Fruit fly (Drosophila melanogaster) whole organism, embryonic: ENCODE results near the gene Cubn.
A peak's percentile ranks its signal among the peaks of the same experiment; 100 is the strongest.

ENCODE experiments used
- B-H2 ChIP-seq: fragments of 200-800 bp; sonication (Bioruptor generic); optimal IDR thresholded peaks from 2 replicates; lab custom pipeline; 2018; ENCODE audit warnings: missing biosample characterization, mild to moderate bottlenecking, missing genetic modification characterization
- Bdp1 ChIP-seq: fragments of 200-800 bp; sonication (Bioruptor generic); optimal IDR thresholded peaks from 3 replicates; lab custom pipeline; 2016; ENCODE audit warnings: missing biosample characterization, missing genetic modification characterization
- Blimp-1 ChIP-seq: fragments of 200-800 bp; sonication (Bioruptor generic); optimal IDR thresholded peaks from 3 replicates; lab custom pipeline; 2018; ENCODE audit warnings: missing biosample characterization, missing genetic modification characterization, mild to moderate bottlenecking, moderate library complexity, missing genetic modification reagents
- CG11695 ChIP-seq: fragments of 200-800 bp; sonication (Bioruptor generic); IDR thresholded peaks from 3 replicates; pipeline ENCODE4 v1.3.6; 2022; ENCODE audit warnings: missing biosample characterization, missing genetic modification characterization
- CG1647 ChIP-seq: fragments of 200-800 bp; sonication (Bioruptor generic); optimal IDR thresholded peaks from 3 replicates; lab custom pipeline; 2016; ENCODE audit warnings: missing biosample characterization, missing genetic modification characterization
- CG17359 ChIP-seq: fragments of 200-800 bp; sonication (Bioruptor generic); optimal IDR thresholded peaks from 3 replicates; lab custom pipeline; 2018; ENCODE audit warnings: missing biosample characterization, mild to moderate bottlenecking, missing genetic modification characterization, moderate library complexity
- CG17568 ChIP-seq: fragments of 200-800 bp; sonication (Bioruptor generic); optimal IDR thresholded peaks from 2 replicates; lab custom pipeline; 2018; ENCODE audit warnings: missing biosample characterization, mild to moderate bottlenecking, missing genetic modification characterization, moderate library complexity
- CG18599 ChIP-seq: fragments of 200-800 bp; sonication (Bioruptor generic); optimal IDR thresholded peaks from 3 replicates; lab custom pipeline; 2017; ENCODE audit warnings: missing biosample characterization, missing genetic modification characterization, mild to moderate bottlenecking, moderate library complexity, missing genetic modification reagents
- CG31224 ChIP-seq: fragments of 200-800 bp; sonication (Bioruptor generic); IDR thresholded peaks from 2 replicates; pipeline ENCODE4 v1.3.6; 2022; ENCODE audit warnings: missing biosample characterization, missing genetic modification characterization
- CG31365 ChIP-seq: fragments of 200-800 bp; sonication (Bioruptor generic); optimal IDR thresholded peaks from 2 replicates; lab custom pipeline; 2018; ENCODE audit warnings: missing biosample characterization, mild to moderate bottlenecking, missing genetic modification characterization
- CG3163 ChIP-seq: fragments of 200-800 bp; sonication (Bioruptor generic); optimal IDR thresholded peaks from 3 replicates; lab custom pipeline; 2016; ENCODE audit warnings: missing biosample characterization, missing genetic modification characterization
- CG4404 ChIP-seq: fragments of 200-800 bp; sonication (Bioruptor generic); IDR thresholded peaks from 2 replicates; pipeline ENCODE4 v1.3.6; 2022; ENCODE audit warnings: missing biosample characterization, missing genetic modification characterization
- CG6654 ChIP-seq: fragments of 200-800 bp; sonication (Bioruptor generic); optimal IDR thresholded peaks from 2 replicates; lab custom pipeline; 2017; ENCODE audit warnings: missing biosample characterization, mild to moderate bottlenecking, missing genetic modification characterization
- CG7839 ChIP-seq: fragments of 200-800 bp; sonication (Bioruptor generic); optimal IDR thresholded peaks from 3 replicates; lab custom pipeline; 2018; ENCODE audit warnings: missing biosample characterization, mild to moderate bottlenecking, missing genetic modification characterization, moderate library complexity
- CG8281 ChIP-seq: fragments of 200-800 bp; sonication (Bioruptor generic); optimal IDR thresholded peaks from 2 replicates; lab custom pipeline; 2018; ENCODE audit warnings: missing biosample characterization, mild to moderate bottlenecking, missing genetic modification characterization, moderate library complexity
- CG9727 ChIP-seq: fragments of 200-800 bp; sonication (Bioruptor generic); optimal IDR thresholded peaks from 3 replicates; lab custom pipeline; 2017; ENCODE audit warnings: missing biosample characterization, mild to moderate bottlenecking, missing genetic modification characterization
- CG9932 ChIP-seq: fragments of 200-800 bp; sonication (Bioruptor generic); IDR thresholded peaks from 2 replicates; pipeline ENCODE4 v1.3.6; 2022; ENCODE audit warnings: missing biosample characterization, missing genetic modification characterization
- D ChIP-seq, 2 experiments: fragments of 200-800 bp in 1 of 2; fragments of >200 bp in 1 of 2; sonication (Bioruptor generic) in 1 of 2; optimal IDR thresholded peaks; 2 replicates in 1 of 2; 3 replicates in 1 of 2; lab custom pipeline; 2017; ENCODE audit warnings: mild to moderate bottlenecking in 1 of 2, missing biosample characterization in 1 of 2, missing genetic modification characterization in 1 of 2, missing genetic modification reagents in 1 of 2
- Dref ChIP-seq: fragments of 200-800 bp; sonication (Bioruptor generic); IDR thresholded peaks from 2 replicates; pipeline ENCODE4 v1.3.6; 2022; ENCODE audit warnings: missing biosample characterization, missing genetic modification characterization
- Drgx ChIP-seq: fragments of 200-800 bp; sonication (Bioruptor generic); IDR thresholded peaks from 2 replicates; pipeline ENCODE4 v1.3.6; 2022; ENCODE audit warnings: missing biosample characterization, missing genetic modification characterization
- Hr3 ChIP-seq: fragments of 200-800 bp; sonication (Bioruptor generic); optimal IDR thresholded peaks from 3 replicates; lab custom pipeline; 2016; ENCODE audit warnings: missing biosample characterization, missing genetic modification characterization
- Lhr ChIP-seq: fragments of 200-800 bp; sonication (Bioruptor generic); optimal IDR thresholded peaks from 3 replicates; lab custom pipeline; 2017; ENCODE audit warnings: mild to moderate bottlenecking, missing biosample characterization, missing genetic modification reagents, missing genetic modification characterization
- MTF-1 ChIP-seq: fragments of 200-800 bp; sonication (Bioruptor generic); optimal IDR thresholded peaks from 2 replicates; lab custom pipeline; 2018; ENCODE audit warnings: missing biosample characterization, mild to moderate bottlenecking, missing genetic modification characterization, borderline replicate concordance
- Rx ChIP-seq: fragments of 200-800 bp; sonication (Bioruptor generic); IDR thresholded peaks from 2 replicates; pipeline ENCODE4 v1.3.6; 2022; ENCODE audit warnings: missing biosample characterization, missing genetic modification characterization
- Xbp1 ChIP-seq: fragments of 200-800 bp; sonication (Bioruptor generic); optimal IDR thresholded peaks from 3 replicates; lab custom pipeline; 2016; ENCODE audit warnings: missing biosample characterization, mild to moderate bottlenecking, missing genetic modification characterization
- al ChIP-seq: fragments of 200-800 bp; sonication (Bioruptor generic); IDR thresholded peaks from 2 replicates; pipeline ENCODE4 v1.3.6; 2022; ENCODE audit warnings: missing biosample characterization, missing genetic modification characterization
- aop ChIP-seq: fragments of 200-800 bp; sonication (Bioruptor generic); IDR thresholded peaks from 2 replicates; pipeline ENCODE4 v1.3.6; 2022; ENCODE audit warnings: missing biosample characterization, missing genetic modification characterization
- cwo ChIP-seq: fragments of 200-800 bp; sonication (Bioruptor generic); optimal IDR thresholded peaks from 3 replicates; lab custom pipeline; 2017; ENCODE audit warnings: missing biosample characterization, missing genetic modification characterization, mild to moderate bottlenecking, moderate library complexity, missing genetic modification reagents
- esg ChIP-seq: fragments of 200-800 bp; sonication (Bioruptor generic); conservative IDR thresholded peaks from 2 replicates; pipeline ENCODE4 v1.3.6; 2022; ENCODE audit warnings: missing biosample characterization, missing genetic modification characterization
- fd64A ChIP-seq: fragments of 200-800 bp; sonication (Bioruptor generic); optimal IDR thresholded peaks from 3 replicates; lab custom pipeline; 2018; ENCODE audit warnings: missing biosample characterization, mild to moderate bottlenecking, missing genetic modification characterization
- gem ChIP-seq: fragments of 200-800 bp; sonication (Bioruptor generic); optimal IDR thresholded peaks from 2 replicates; lab custom pipeline; 2019; ENCODE audit warnings: missing biosample characterization, mild to moderate bottlenecking, missing genetic modification characterization, moderate library complexity
- gro ChIP-seq: fragments of 200-800 bp; sonication (Bioruptor generic); optimal IDR thresholded peaks from 2 replicates; lab custom pipeline; 2016; ENCODE audit warnings: missing biosample characterization, missing genetic modification characterization
- hkb ChIP-seq, 2 experiments: fragments of 200-800 bp in 1 of 2; fragments of >200 bp in 1 of 2; sonication (Bioruptor generic) in 1 of 2; IDR thresholded peaks in 1 of 2; optimal IDR thresholded peaks in 1 of 2; 2 replicates each; pipeline versions ENCODE4 v1.3.6 to Lab custom; 2017 to 2022; ENCODE audit warnings: missing biosample characterization in 1 of 2, missing genetic modification characterization in 1 of 2
- insv ChIP-seq, 2 experiments: fragments of 200-800 bp; sonication (Bioruptor generic); optimal IDR thresholded peaks; 3 replicates each; lab custom pipeline; 2016 to 2018; ENCODE audit warnings: missing biosample characterization in 2 of 2, missing genetic modification characterization in 2 of 2
- nerfin-1 ChIP-seq: fragments of 200-800 bp; sonication (Bioruptor generic); optimal IDR thresholded peaks from 3 replicates; lab custom pipeline; 2019; ENCODE audit warnings: missing biosample characterization, mild to moderate bottlenecking, missing genetic modification characterization, moderate library complexity
- nom ChIP-seq: fragments of 200-800 bp; sonication (Bioruptor generic); optimal IDR thresholded peaks from 2 replicates; lab custom pipeline; 2017; ENCODE audit warnings: missing biosample characterization, missing genetic modification characterization, mild to moderate bottlenecking, moderate library complexity, missing genetic modification reagents
- sc ChIP-seq, 3 experiments: fragments of >200 bp in 2 of 3; fragments of 200-800 bp in 1 of 3; sonication (Bioruptor generic) in 1 of 3; optimal IDR thresholded peaks; 2 replicates in 2 of 3; 3 replicates in 1 of 3; lab custom pipeline; 2017; ENCODE audit warnings: mild to moderate bottlenecking in 1 of 3, missing biosample characterization in 1 of 3, missing genetic modification characterization in 1 of 3, missing genetic modification reagents in 1 of 3
- sisA ChIP-seq: fragments of 200-800 bp; sonication (Bioruptor generic); IDR thresholded peaks from 2 replicates; pipeline ENCODE4 v1.3.6; 2022; ENCODE audit warnings: missing biosample characterization, missing genetic modification characterization
- tgo ChIP-seq: fragments of 200-800 bp; sonication (Bioruptor generic); IDR thresholded peaks from 3 replicates; pipeline ENCODE4 v1.3.6; 2022; ENCODE audit warnings: missing biosample characterization, missing genetic modification characterization
- tll ChIP-seq, 2 experiments: fragments of 200-800 bp in 1 of 2; fragments of >200 bp in 1 of 2; sonication (Bioruptor generic) in 1 of 2; optimal IDR thresholded peaks; 2 replicates each; lab custom pipeline; 2017 to 2019; ENCODE audit warnings: missing biosample characterization in 2 of 2, missing genetic modification characterization in 2 of 2, mild to moderate bottlenecking in 1 of 2, moderate library complexity in 1 of 2
- tna ChIP-seq: fragments of 200-800 bp; sonication (Bioruptor generic); IDR thresholded peaks from 2 replicates; pipeline ENCODE4 v1.3.6; 2022; ENCODE audit warnings: missing biosample characterization, missing genetic modification characterization; ENCODE audit not compliant: partially characterized antibody
- toy ChIP-seq: fragments of 200-800 bp; sonication (Bioruptor generic); IDR thresholded peaks from 2 replicates; pipeline ENCODE4 v1.3.6; 2022; ENCODE audit warnings: missing biosample characterization, missing genetic modification characterization
- ttk ChIP-seq: fragments of 200-800 bp; sonication (Bioruptor generic); IDR thresholded peaks from 2 replicates; pipeline ENCODE4 v2.1.2; 2022; ENCODE audit warnings: missing biosample characterization, missing genetic modification characterization
- tx ChIP-seq: fragments of 200-800 bp; sonication (Bioruptor generic); optimal IDR thresholded peaks from 2 replicates; lab custom pipeline; 2016; ENCODE audit warnings: missing biosample characterization, missing genetic modification characterization
- unc-4 ChIP-seq: fragments of 200-800 bp; sonication (Bioruptor generic); IDR thresholded peaks from 2 replicates; pipeline ENCODE4 v1.3.6; 2022; ENCODE audit warnings: missing biosample characterization, missing genetic modification characterization; ENCODE audit not compliant: partially characterized antibody
- yki ChIP-seq: fragments of >200 bp; optimal IDR thresholded peaks from 3 replicates; lab custom pipeline; 2018

The Cubn gene

dm6 chrX:9584104-9584947 lies 13.2 kb upstream of the Cubn start (continued):
- peak; percentile 43; the same call in 1 of the 2 replicates for TF ChIP-seq CG9932 (GFP tag; lab: Robert Waterston, UW)
- peak; percentile 4 for TF ChIP-seq Blimp-1 (GFP tag; lab: Kevin White, UChicago)
- no peak for TF ChIP-seq CG17568 (GFP tag; lab: Kevin White, UChicago)
- peak; percentile 14 for TF ChIP-seq B-H2 (GFP tag; lab: Kevin White, UChicago)
- TF ChIP-seq cwo (GFP tag; lab: Kevin White, UChicago): peak; percentile 27
- 0 out of 2 replicates have a peak, but pooled peaks have one; percentile 37 for TF ChIP-seq aop
- peak; percentile 17 for TF ChIP-seq MTF-1 (GFP tag; lab: Kevin White, UChicago)
- TF ChIP-seq tx (GFP tag; lab: Kevin White, UChicago): no peak
- no peak for TF ChIP-seq Rx (GFP tag; lab: Robert Waterston, UW)
- TF ChIP-seq nerfin-1: no peak
- TF ChIP-seq CG8281 (tag; lab: Kevin White, UChicago): no peak
- TF ChIP-seq unc-4 (GFP tag; lab: Robert Waterston, UW): 0 out of 2 replicates have a peak, but pooled peaks have one; percentile 29
- no peak for TF ChIP-seq insv (GFP tag; optimal IDR thresholded peaks at IDR 0.05; lab: Kevin White, UChicago)
- peak; percentile 51 for TF ChIP-seq Drgx (GFP tag; lab: Robert Waterston, UW)
- TF ChIP-seq CG6654 (GFP tag; lab: Kevin White, UChicago): peak; percentile 6
- TF ChIP-seq fd64A (GFP tag; lab: Kevin White, UChicago): no peak
- TF ChIP-seq gem (tag; lab: Kevin White, UChicago): peak; percentile 51
- TF ChIP-seq Hr3 (GFP tag; lab: Kevin White, UChicago): peak; percentile 9
- no peak for TF ChIP-seq CG9727 (GFP tag; lab: Kevin White, UChicago)
- TF ChIP-seq yki: no peak
- TF ChIP-seq Dref: no peak
- no peak for TF ChIP-seq toy (GFP tag; lab: Robert Waterston, UW)
- no peak for TF ChIP-seq hkb (optimal IDR thresholded peaks at IDR 0.05; lab: Kevin White, UChicago)
- no peak for TF ChIP-seq hkb (GFP tag; IDR thresholded peaks at IDR 0.05; lab: Robert Waterston, UW)
- TF ChIP-seq Xbp1: no peak
- no peak for TF ChIP-seq CG31365
- 0 out of 2 replicates have a peak, but pooled peaks have one; percentile 13 for TF ChIP-seq CG31224 (GFP tag; lab: Robert Waterston, UW)
- peak; percentile 48 for TF ChIP-seq CG18599 (GFP tag; lab: Kevin White, UChicago)
- no peak for TF ChIP-seq D (optimal IDR thresholded peaks at IDR 0.05; lab: Kevin White, UChicago)
- TF ChIP-seq D (GFP tag; optimal IDR thresholded peaks at IDR 0.05; lab: Kevin White, UChicago): no peak
- TF ChIP-seq sisA (GFP tag; lab: Robert Waterston, UW): peak; percentile 51
- TF ChIP-seq CG7839: peak; percentile 65
- peak; percentile 12 for TF ChIP-seq nom (GFP tag; lab: Kevin White, UChicago)
- no peak for TF ChIP-seq CG1647 (GFP tag; lab: Kevin White, UChicago)
- peak; percentile 50; the same call in 1 of the 2 replicates for TF ChIP-seq ttk
- TF ChIP-seq CG11695 (GFP tag; lab: Robert Waterston, UW): 0 out of 3 replicates have a peak, but pooled peaks have one; percentile 13
- no peak for TF ChIP-seq tll (GFP tag; optimal IDR thresholded peaks at IDR 0.05; lab: Kevin White, UChicago)
- peak; percentile 42 for TF ChIP-seq CG17359 (tag; lab: Kevin White, UChicago)
- TF ChIP-seq CG3163: peak; percentile 15
- no peak for TF ChIP-seq Lhr
- TF ChIP-seq al (GFP tag; lab: Robert Waterston, UW): 0 out of 2 replicates have a peak, but pooled peaks have one; percentile 11
- no peak for TF ChIP-seq Bdp1 (GFP tag; lab: Kevin White, UChicago)
- TF ChIP-seq gro (GFP tag; lab: Kevin White, UChicago): peak; percentile 50
- TF ChIP-seq esg: peak; percentile 35; the same call in 1 of the 2 replicates
- TF ChIP-seq CG4404 (GFP tag; lab: Robert Waterston, UW): peak; percentile 34; the same call in 1 of the 2 replicates
- TF ChIP-seq sc (optimal IDR thresholded peaks at IDR 0.05; lab: Kevin White, UChicago): no peak
- no peak for TF ChIP-seq sc (GFP tag; optimal IDR thresholded peaks at IDR 0.05; lab: Kevin White, UChicago)
- peak; percentile 13; the same call in 1 of the 3 replicates for TF ChIP-seq tgo (GFP tag; lab: Robert Waterston, UW)
- TF ChIP-seq tna (GFP tag; lab: Robert Waterston, UW): no peak
